Fruit fly (Drosophila melanogaster) ovary, adult (tissue): ENCODE measurements around the gene CG42564.

Experiments
- CG17801 ChIP-seq: fragments of 200-800 bp; optimal IDR thresholded peaks from 2 replicates; lab custom pipeline; 2019; ENCODE audit warnings: missing biosample characterization, mild to moderate bottlenecking, missing genetic modification characterization, moderate library complexity; ENCODE audit not compliant: partially characterized antibody

The CG42564 gene

DNA sequence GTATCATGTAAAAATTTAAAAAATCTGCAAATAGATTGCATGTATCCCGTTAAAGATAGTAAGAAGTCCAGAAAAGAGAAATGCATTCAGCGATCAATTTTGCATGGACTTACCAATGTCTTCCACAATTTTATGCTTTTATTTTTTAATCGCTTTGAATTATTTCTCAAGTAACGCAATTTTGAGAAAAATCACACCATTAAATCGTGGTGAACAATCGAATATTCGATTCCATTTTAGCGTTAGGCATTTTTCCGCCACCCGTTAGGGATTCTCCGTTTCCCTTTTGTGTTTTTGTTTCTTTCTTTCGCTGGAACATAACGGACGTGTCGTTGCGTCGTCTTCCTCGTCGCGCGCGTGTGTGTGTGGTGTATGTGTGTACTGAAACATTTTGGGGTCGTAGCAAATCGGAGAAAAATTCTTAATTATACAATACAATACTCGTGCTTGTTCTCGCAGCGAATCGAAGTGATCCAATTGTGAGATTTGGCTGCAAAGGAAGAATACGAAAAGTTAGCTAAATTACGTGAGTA is 32.4 kb downstream of the CG42564 start, which contains the start of gene gpp:
Gene gpp, plus strand, starts transcription at position 290 of the 533 bp plus-strand sequence.
- TF ChIP-seq CG17801 (GFP tag; lab: Kevin White, UChicago): peak; percentile 51

DNA sequence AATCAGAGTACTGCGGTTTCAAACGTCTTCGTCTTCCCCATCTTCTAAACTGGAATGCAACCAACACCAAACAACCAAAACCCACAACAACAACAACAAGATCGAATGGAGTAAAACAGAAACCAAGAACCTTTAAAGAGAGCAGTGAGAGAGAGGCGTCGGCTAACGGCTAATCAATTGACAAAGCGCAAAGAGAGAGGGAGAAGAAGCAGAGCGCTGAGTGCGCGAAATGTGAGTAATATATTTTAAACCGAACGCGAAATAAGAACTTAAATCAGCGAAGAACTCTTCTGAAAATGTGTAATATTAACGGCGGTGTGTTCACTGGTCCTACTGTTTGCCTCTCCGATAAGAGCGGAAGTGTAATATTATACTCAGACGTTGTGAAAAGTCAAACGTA is 33.3 kb downstream of the CG42564 start:
- TF ChIP-seq CG17801 (GFP tag; lab: Kevin White, UChicago): no peak

DNA sequence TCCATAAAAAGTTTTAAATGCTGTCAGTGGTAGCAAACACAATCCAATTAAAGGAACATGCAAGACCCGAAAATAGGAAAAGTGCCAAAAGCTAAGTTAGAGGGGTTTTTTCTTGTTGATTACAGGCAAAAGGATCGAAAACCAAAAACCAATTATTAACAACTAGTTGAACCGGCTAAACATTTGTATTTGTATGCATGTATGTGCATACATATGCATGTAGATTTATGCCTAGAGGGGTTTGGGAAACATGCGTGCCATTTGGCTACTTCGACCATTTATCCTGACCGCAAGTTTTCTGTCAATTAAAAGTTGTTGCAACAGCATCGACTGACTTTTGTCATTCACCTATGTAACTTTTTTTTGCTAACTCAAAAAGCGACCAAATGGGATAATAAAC is 34.2 kb downstream of the CG42564 start:
- no peak for TF ChIP-seq CG17801 (GFP tag; lab: Kevin White, UChicago)

DNA sequence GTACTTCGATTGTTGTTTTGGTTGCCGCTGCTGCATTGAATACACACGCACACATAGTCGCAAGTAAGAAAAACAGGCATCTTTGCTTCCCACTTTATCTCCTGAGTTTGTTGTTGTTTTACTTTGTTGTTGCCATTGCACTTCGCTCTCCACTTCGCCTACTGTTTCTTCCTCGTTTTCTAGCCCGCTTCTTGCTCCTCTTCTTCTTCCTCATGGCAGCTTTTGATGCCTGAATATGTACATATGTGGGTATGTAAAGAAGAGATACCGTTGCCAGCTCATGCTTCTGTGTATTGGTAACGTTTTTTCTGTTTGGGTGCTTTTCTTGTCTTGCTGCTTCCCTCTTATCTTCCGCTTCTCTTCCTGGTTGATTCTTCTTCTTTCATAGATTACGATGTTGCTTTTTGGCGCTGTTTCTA is 34.9 kb downstream of the CG42564 start:
- no peak for TF ChIP-seq CG17801 (GFP tag; lab: Kevin White, UChicago)

DNA sequence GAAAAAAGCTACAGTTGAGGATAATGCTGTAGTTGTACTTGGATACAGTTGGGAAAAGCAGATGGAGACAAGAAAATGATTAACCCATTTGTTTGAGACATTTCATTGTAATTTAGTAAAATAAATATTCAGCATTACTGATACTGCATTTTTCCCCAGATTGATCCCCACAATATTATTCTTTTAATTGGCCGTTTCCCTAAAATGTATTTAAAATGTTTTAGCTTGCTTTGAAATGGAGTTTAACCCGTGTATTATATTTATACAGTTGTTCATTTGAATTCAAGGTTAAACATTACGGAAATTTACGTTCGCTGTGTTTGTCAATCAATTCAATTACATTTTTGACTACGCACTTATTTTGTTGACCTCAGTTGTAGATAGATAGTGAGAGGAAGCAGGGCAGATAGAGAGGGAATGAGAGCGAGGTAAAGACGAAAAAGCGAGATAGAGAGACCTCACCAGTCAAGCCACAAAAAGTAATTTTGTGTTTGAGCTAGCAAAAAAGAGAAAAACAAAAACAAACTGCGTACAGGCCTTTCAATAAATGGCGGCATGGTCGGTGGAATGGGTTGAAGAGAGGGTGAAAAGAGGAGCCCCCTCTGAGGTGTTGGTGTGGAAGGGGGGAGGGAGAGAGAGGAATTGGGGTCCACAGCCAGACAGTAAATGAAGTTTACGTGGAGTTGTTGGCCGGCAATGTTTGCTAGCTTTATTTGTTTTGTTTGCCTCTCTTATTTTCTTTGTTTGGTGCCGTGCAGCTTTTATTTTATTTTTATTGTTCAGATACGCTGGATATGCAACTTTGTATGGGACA is 36.3 kb downstream of the CG42564 start:
- TF ChIP-seq CG17801 (GFP tag; lab: Kevin White, UChicago): peak; percentile 16

DNA sequence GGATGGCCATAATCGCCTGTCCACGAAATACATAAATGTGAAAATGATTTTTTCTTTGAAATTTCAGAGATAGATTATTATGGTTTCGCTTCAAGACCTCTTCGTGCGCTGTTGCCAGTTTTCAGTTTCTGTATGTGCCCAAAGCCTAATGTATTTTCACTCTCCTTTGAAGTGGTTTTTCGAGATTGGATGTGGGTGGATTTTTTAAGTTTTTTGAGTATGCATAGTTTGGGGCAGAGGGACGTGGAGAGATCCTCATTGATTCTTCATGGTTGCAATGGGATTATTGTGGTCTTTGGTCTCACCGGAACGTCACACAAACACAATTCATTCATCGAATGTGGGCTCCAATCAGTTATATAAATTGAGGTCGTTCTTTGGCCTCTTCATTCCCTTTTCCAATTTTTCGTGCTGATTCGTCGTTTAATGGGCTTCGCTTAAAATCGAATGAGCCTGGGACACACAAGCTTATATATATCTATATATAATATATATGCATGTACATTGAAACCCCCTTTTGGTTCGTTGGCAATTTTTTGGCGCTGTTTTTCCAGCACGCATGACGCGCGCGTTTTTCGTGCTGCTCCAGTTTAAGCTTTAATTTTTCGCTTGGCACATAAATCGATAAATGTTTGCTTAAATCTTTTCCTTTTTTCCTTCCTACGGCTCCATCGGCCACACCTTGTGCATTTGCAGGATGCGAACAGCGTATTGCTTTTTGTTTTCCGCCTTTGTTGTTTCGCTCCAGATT is 37.4 kb downstream of the CG42564 start:
- TF ChIP-seq CG17801 (GFP tag; lab: Kevin White, UChicago): no peak

DNA sequence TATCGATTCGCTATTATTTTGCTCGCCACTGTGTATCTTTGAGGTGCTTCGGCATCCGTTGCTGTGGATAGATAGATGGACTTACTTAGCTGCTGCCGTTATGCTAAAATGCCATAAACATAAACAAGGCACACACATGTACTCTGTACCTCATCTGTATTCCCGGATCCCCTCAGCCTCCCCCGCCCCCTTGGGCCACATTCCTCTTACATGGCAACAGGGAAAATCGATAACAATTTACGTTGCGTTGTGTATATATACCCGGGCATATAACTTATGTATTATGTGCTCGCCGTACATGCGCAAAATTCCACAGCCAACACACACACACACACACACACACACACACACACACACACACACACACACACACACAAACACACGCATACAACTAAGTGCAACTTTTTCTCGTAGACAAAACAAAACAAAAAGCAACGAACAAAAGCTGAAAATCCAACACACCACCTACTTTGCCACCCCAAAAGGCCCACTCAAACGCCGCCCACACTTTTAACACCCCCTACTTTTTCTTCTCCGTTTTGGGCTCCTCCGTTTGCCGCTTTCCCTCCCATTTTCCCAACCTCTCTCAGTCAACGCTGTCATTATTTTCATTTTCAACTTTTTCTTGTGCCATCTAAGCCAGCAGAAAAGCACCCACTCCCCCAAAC is 39.6 kb downstream of the CG42564 start:
- TF ChIP-seq CG17801 (GFP tag; lab: Kevin White, UChicago): no peak

DNA sequence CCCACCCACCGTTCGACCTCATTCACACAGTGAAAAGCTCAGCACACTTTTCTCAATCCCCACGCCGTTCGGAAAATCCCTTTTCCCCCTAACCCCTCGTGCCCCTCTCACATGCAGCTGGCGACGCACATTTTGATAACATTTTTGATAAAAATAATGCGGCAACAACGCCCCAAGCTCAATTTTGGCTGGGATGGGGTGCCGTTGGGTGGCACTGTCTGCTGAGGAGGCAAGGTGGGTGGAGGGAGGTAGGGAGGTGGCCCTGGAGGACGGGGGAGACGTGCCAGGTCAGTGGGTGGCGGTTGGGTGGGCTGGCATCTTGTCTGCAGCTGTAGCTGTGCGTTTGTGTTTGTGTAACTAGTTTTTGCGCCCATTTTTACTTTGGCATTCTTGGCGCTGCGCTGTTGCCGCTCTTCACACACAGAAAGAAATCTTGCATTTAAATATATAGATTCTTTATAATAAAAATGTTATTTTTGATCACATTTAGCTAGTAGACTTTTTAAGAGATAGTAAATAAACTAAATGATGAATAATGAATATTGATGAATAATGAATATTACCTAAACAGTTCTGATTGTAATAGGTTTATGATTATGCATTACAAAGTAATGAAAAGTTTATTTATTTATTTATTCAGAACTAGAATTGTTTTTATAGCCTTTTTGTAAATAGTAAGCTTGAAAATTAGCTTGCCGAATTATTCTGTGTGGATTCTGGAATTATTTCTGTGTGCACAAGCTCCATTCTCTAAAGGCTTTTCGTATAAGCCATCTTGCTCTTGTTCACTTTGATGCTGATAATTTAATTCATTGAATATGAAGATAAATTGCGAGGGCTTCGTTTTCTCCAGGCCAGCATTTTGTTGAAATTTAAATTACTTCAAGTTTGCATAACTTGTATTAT is 40.4 kb downstream of the CG42564 start:
- no peak for TF ChIP-seq CG17801 (GFP tag; lab: Kevin White, UChicago)

DNA sequence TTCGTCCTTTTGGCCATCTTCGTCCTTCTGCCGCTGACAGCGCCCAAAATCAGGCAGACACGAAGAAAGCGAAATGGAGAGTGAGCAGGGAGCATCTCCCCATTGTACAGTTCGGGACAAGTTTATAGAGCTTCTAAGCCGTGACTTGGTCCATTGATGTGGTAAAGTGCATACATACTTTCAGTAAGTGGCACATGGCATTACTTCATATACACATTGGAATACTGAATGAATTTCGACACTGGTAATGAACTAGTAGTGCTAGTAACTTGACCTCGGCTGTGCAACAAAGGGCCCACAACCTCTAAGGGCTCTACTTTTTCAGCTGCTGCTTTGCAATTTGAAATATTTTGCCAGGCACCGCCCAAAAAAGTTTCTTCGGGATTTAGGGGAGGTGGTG is 42.0 kb downstream of the CG42564 start:
- TF ChIP-seq CG17801 (GFP tag; lab: Kevin White, UChicago): no peak

DNA sequence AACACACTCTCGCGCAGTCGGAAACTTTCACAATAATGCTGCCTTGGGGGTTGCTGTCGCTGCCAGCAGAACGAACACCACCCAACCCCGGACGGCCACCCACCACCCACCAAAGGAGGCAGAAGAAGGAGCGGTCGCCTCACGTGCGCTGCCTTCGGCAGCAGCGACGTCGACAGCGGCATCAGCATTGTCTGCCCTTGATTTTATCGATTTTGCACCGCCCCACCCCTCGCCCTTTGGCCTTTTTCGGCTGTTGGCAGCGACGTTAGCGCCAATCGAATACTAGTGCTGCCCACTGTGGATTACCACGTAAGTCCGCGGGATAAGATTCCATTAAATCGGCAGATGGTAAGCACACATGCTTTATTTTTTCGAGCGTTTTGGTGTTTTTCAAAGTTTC is 44.8 kb downstream of the CG42564 start:
- no peak for TF ChIP-seq CG17801 (GFP tag; lab: Kevin White, UChicago)

DNA sequence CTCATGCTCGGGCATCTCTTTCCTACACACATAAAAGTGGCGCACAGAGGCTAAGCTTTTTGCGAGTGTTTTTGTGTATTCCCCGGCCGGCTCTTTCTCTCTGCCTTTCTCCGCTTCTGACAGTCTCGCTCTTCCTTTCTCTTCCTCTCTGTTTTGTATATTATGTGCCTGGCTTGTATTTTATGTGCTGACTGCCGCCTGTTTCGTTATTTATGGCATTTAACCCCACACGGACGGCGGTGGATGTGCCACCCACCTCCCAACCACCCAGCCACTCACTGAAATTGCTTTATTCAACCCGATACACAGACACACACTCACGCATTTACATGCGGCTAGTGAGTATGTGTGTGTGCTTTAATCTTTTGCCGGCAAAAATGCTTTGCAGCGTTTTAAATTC is 45.7 kb downstream of the CG42564 start:
- TF ChIP-seq CG17801 (GFP tag; lab: Kevin White, UChicago): no peak

DNA sequence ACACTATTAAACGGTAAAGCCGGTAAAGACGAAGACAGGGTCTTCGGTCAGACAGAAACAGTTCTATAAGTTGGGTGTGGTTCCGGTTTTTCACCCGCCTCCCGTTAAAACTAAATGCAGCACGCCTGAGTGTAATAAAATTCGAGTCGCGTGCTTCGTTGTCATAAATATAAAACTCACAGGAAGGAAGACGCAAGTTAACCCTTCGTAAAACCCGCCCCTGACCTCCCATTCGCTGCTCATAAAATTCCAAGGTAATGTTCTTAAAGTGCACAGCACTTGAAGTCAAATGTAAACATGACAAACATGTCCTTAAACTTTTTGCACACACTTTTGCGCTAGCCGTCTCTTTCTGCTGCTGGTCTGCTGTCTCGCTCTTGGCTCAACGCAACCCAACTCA is 47.0 kb downstream of the CG42564 start:
- TF ChIP-seq CG17801 (GFP tag; lab: Kevin White, UChicago): no peak

DNA sequence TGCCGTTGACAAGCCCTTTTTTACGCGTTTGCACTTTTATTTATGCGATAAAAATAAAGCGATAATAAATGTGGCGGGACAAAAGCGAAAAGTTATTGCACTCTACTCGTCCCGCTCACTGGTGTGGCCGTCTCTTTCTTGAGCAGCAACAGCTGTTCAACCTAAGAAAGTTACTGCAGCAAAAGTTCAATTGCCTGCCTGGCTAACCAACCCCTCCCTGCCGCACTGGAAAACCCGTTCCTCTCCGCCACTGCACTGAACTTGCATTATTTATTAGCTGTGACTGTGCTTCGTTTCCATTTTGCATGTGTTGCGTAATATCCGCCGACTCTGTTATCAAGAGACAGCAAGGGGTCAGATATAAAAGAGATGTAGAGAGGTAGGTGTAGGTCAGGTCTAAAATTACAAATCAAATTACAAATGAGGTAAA is 47.5 kb downstream of the CG42564 start:
- no peak for TF ChIP-seq CG17801 (GFP tag; lab: Kevin White, UChicago)

DNA sequence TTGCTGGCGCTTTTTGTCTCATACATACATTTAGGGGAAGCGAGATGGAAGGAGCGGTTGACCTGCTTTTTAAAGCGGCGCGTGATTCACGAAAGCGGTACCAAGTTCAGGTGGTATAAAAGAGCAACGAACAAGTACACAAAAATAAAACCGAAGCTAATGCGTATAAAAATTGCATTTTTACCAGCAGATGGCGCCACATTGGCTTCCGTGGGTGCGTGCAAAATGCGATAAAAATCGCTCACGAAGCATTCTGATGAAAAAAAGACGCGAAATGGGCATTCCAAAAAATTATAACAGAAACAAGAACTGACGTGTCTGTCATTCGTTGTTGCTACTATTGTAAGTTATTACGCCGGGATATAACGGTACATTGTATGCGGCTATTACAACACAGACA is 48.9 kb downstream of the CG42564 start:
- TF ChIP-seq CG17801 (GFP tag; lab: Kevin White, UChicago): no peak
